Worm (Caenorhabditis elegans): ENCODE measurements around the gene F28H6.4.

Gene F28H6.4

DNA sequence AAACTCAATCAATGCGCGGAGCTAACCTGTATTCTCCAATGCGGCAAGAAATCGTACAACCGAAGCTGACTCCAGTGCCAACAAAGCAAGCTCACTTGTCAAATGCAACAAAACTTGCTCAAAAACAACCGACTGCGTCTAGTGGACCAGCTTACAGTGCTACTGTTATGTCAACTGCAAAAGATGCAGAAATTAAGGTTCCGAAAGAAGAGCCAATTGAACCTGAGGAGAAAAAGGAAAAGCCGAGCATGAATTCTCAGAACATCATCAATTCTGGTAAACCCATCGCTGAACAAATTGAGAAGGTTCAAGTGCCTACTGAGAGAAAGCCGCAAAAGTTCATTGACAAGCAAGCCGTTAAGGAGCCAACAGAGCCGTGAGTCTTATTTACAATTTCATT is 3.8 kb downstream of the F28H6.4 start:
- no peak for TF ChIP-seq dao-5 (tag; optimal IDR thresholded peaks at IDR 0.05)

DNA sequence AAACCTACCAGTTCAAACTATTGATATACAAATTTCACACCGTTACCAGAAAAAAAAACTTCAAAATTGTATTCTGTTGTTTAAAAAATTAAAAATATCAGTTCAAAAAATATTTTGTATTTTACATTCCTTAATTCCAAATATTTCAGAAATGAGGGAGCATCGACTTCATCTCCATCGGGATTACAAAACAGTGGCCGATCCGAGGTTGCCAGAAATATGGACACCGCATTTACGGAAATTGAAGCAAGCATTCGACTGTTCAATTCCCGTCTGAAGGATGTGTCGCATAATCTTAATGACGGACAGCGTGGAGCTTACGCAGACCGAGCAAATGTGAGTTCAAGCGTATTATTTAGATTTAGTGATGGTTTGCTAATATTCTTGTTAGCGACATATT is 5.0 kb downstream of the F28H6.4 start:
- TF ChIP-seq W03F9.2 (tag; optimal IDR thresholded peaks at IDR 0.05) (no peak), dao-5 (tag; optimal IDR thresholded peaks at IDR 0.05) (no peak)

DNA sequence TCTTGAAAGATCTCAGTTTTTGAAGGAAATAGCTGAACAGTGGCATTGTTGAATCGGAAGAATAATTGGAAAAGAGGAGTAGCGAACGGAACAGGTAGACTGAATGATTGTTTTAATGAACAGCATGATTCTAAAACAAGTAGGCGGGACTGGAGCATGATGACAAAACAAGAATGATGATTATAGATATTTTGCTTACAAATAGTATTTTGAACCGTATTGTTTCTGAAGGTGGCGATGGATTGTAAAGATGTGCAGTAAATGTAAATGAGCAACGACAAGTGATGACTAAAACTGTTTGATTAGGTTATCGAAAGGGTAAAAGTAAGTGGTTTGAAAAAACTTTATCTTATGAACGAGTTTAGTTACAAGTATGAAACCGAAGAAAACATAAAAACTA is 6.6 kb downstream of the F28H6.4 start, which contains the start of gene F28H6.8:
F28H6.8 (minus strand) TSS at position 101 of the 400 bp plus-strand sequence.
- TF ChIP-seq dao-5 (tag; optimal IDR thresholded peaks at IDR 0.05), result no peak
- no peak for TF ChIP-seq W03F9.2 (tag; optimal IDR thresholded peaks at IDR 0.05)
- TF ChIP-seq him-1 (tag; optimal IDR thresholded peaks at IDR 0.05), result no peak

DNA sequence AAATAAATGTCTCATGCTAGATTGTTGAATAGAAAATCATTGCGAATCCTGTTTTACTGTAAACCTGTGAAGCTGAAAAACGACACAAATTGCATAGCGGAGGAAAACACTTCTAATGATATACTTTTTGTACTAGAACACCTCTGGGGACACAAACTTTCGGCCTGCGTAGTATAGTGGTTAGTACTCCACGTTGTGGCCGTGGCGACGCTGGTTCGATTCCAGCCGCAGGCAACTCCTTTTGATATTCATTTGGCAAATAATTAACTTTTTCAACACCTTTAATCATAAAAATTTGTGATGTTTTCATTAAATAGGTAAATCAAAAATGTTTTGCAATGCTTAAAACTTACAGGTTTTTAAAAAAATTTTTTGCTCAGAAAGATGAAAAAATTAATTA is 7.2 kb downstream of the F28H6.4 start:
- no peak for TF ChIP-seq him-1 (tag; optimal IDR thresholded peaks at IDR 0.05)
- peak; percentile 23 for TF ChIP-seq W03F9.2 (tag; optimal IDR thresholded peaks at IDR 0.05)

DNA sequence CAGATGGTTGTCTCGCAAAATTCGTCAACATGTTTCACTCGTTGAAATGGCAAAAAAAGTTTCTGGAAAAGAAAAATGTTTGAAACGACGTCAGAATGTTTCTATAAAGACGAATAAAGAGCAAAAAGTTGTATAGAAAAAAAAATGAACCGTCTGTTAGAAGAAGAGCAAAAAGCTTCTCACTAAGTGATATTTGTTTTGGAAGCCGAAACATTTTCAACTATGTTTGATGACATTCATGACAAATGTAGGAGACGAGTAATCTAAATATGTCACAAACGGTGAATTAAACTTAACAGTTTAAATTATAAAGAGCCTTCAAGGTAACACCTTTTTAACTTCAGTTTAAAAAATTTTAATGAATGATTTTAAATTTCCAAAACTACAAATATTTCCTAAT is 12.4 kb downstream of the F28H6.4 start, which contains the start of gene nkat-1:
nkat-1 (minus strand) TSS at position 101 of the 400 bp plus-strand sequence.
- TF ChIP-seq W03F9.2 (tag; optimal IDR thresholded peaks at IDR 0.05), result no peak
- no peak for TF ChIP-seq dao-5 (tag; optimal IDR thresholded peaks at IDR 0.05)
- no peak for TF ChIP-seq him-1 (tag; optimal IDR thresholded peaks at IDR 0.05)

DNA sequence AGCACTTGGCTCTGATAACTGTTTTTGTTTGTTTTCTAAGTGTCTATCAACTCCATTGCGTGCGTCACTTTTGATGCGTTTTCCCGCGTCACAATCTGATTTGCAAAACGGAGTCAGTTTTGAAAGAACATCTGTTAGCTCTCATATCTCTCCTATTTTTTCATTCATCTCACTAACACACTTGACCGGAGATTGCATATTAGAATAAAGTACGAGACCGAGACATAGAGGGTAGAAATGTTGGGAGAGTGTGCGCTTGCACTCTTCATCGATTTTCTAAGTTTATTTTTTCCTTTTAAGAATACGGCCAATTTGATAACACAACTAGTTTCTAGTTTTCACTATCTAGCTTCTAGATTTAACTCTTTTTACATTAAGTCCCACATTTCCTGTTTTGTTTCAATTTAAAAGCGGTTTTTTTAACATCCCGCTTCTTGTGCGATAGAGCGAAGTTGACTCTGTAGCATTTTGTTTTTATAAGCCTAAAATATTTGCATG is 13.7 kb downstream of the F28H6.4 start:
- TF ChIP-seq him-1 (tag; optimal IDR thresholded peaks at IDR 0.05) (no peak), dao-5 (tag; optimal IDR thresholded peaks at IDR 0.05) (no peak), W03F9.2 (tag; optimal IDR thresholded peaks at IDR 0.05) (no peak)

DNA sequence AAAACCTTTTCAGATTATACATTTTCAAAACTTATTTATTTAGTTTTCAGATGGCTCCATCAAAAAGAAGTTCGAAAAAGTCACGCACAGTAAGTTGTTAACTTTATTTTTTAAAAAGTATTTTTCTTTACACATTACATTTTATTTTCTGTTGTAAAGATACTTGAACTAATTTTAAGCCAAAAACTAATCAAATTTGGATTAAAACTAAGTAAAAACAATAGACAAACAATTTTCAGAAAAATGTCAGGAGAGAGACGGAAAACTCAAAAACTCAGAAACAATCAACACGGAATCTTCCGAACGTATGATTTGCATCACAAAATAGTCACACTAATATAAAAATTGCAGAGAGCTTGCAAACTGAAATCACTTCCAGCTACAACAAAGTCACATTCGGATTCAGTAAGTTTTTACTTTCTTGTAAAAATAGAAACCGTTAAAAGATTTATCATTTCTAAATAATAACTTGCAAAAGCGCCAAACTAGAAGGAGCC is 14.3 kb downstream of the F28H6.4 start, which contains the start of gene ceh-89:
ceh-89 (plus strand) TSS at position 51 of the 497 bp plus-strand sequence.
- TF ChIP-seq W03F9.2 (tag; optimal IDR thresholded peaks at IDR 0.05) (no peak), dao-5 (tag; optimal IDR thresholded peaks at IDR 0.05) (no peak), him-1 (tag; optimal IDR thresholded peaks at IDR 0.05) (no peak)

DNA sequence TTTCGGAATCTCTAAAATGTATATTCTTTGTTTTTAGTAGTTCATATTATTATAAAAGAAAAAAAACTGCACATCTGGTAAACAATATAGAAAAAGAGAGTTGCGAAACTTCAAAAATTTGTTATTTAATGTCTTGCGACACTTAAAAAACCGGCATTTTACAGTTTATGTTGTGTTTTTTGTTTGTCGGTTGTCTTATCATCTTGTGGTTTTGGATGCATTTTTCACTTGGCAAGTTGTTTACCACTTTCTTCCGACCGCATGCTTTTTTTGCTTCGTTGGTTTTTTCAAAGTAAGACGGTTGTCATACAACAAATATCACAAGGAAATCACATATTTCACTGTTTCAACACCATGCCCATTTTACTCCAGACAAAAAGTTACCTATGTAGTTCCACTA is 18.0 kb downstream of the F28H6.4 start:
- TF ChIP-seq W03F9.2 (tag; optimal IDR thresholded peaks at IDR 0.05), result no peak
- TF ChIP-seq him-1 (tag; optimal IDR thresholded peaks at IDR 0.05), result no peak
- no peak for TF ChIP-seq dao-5 (tag; optimal IDR thresholded peaks at IDR 0.05)

DNA sequence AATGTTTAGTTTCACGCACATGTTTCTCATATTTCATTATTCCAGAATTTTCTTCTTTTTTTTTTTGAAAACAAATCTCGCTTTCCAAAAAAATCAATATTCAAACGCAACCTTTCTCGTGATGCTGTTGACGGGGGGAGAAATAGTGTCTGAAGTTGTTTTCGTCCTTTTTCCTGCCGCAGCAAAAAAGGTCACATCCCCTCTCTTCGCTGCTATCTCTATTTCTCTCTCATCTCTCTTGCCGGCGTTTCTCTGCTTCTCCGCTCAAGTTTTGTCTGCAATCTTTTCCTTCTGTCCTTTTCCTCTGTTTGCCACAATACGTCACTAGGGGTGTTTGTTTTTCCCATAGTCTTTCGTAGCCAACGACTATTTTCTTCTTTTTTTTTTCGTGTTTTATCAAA is 19.1 kb downstream of the F28H6.4 start:
- TF ChIP-seq dao-5 (tag; optimal IDR thresholded peaks at IDR 0.05) (no peak), him-1 (tag; optimal IDR thresholded peaks at IDR 0.05) (peak; percentile 30), W03F9.2 (tag; optimal IDR thresholded peaks at IDR 0.05) (peak; percentile 77)

DNA sequence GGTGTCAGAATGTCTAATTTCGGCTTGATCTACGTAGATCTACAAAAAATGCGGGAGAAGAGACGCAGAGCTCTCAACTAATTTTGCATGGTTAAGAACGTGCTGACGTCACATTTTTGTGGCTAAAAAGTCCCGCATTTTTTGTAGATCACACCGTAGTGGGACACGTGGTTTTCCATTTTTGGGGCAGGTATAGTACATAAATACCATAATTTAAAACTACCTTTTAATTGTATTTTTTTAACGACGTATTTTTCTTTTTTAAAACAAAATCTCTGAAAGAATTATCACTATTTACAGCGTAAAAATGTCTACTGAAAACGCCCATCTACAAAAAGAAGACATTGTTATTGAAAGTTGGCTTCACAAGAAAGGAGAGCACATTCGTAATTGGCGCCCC is 19.7 kb downstream of the F28H6.4 start, which contains the start of gene akt-2:
akt-2 (plus strand) TSS at position 301 of the 400 bp plus-strand sequence.
- TF ChIP-seq him-1 (tag; optimal IDR thresholded peaks at IDR 0.05) (no peak), W03F9.2 (tag; optimal IDR thresholded peaks at IDR 0.05) (no peak), dao-5 (tag; optimal IDR thresholded peaks at IDR 0.05) (no peak)

DNA sequence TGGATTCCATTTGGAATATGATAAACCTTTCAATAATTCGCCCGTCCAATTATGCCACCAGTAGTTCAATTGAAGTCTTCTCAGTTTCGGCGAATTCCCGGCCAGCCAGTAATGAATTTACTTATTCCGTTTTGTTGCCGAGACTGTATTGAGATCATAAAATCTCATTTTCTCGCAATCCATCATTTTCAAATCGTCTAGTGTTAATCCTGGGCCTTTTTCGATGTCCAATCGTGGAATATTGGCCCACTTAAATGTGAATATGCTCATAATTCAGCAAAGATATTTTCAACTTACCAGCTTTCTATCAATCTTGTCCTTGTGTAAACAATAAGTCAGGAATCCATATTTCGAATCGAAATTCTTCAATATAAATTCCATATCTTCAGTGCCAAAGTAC is 25.0 kb downstream of the F28H6.4 start:
- TF ChIP-seq W03F9.2 (tag; optimal IDR thresholded peaks at IDR 0.05) (no peak), him-1 (tag; optimal IDR thresholded peaks at IDR 0.05) (no peak), dao-5 (tag; optimal IDR thresholded peaks at IDR 0.05) (no peak)

DNA sequence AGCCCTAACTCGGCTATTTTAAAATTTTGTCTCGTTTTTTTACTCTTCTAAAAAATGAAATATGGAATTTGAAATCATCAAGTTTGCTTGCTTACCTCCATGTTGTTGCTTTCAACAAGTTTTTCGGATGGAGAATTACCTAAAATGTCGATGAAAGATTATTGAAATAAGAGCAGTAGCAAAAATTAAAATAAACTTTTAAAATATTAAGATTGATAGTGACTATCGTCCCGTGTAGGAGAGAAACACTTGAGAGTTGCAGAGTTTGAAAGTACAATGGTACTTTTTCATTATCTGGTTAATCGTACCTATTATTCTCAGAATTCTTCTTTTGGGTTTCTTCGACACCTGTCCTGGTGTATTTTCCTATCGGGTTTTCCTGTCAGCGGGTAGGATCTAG is 29.2 kb downstream of the F28H6.4 start, which contains the start of gene ceh-90:
ceh-90 (minus strand) TSS at position 101 of the 400 bp plus-strand sequence.
- TF ChIP-seq him-1 (tag; optimal IDR thresholded peaks at IDR 0.05) (no peak), dao-5 (tag; optimal IDR thresholded peaks at IDR 0.05) (no peak), W03F9.2 (tag; optimal IDR thresholded peaks at IDR 0.05) (no peak)

DNA sequence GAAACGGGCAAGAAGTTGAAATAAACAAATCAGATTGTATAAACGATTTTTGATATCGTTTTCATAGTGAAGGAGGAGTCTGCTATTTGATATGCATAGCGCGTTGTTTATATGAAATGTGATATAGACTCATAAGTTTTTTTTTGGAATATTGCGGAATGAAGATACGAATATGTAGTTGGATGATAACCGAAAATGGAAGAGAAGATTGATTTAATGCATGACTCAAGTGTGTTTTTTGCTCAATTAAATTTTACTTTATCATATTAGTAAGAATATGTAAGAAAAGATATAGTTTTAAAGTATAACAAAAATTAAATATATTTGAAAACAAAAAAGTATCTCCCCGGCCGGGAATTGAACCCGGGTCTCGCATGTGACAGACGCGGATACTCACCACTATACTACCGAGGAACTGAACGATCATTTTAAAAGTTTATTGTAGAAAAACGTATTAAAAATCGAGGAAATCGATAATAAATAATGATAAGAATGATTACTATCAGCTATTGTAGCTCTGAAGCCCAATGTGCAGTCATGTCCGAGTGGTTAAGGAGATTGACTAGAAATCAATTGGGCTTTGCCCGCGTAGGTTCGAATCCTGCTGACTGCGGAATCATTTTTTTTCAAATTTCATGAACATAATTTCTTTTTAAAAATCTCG is 34.1 kb downstream of the F28H6.4 start, which contains the start of gene lgc-25:
lgc-25 (minus strand) TSS at position 51 of the 664 bp plus-strand sequence.
- TF ChIP-seq W03F9.2 (tag; optimal IDR thresholded peaks at IDR 0.05), result peak; percentile 23
- TF ChIP-seq him-1 (tag; optimal IDR thresholded peaks at IDR 0.05), result no peak
- peak; percentile 20 for TF ChIP-seq dao-5 (tag; optimal IDR thresholded peaks at IDR 0.05)

DNA sequence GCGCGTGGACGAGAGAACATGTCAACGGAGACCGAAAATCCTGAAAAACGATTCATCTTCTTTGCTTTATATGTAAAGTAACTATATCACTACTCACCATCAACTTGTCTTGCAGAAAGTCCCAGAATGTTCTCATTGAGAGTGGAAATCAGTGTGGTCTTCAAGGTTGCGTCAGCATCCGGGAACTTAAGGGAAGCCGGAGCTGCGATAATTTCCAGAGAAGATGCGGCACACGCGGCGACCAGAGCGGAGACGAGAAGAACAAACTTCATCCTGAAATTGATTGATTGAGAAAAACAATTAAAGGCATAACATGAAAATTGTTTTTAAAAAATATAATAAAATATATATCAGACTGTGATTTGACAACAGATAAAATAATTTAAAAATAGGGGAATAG is 36.6 kb downstream of the F28H6.4 start, which contains the start of gene vha-20:
vha-20 (minus strand) TSS at position 273 of the 400 bp plus-strand sequence.
- TF ChIP-seq dao-5 (tag; optimal IDR thresholded peaks at IDR 0.05) (no peak), him-1 (tag; optimal IDR thresholded peaks at IDR 0.05) (no peak), W03F9.2 (tag; optimal IDR thresholded peaks at IDR 0.05) (no peak)

All from whole organism, L4/young adult.